Worm (Caenorhabditis elegans) whole organism, L2 larva: ENCODE results near the gene dsl-4.
A peak's percentile ranks its signal among the peaks of the same experiment; 100 is the strongest.

Experiments
- C34F6.9 ChIP-seq: fragments of 150-350 bp; optimal IDR thresholded peaks from 2 replicates; lab custom pipeline; 2014; ENCODE audit warnings: missing biosample characterization, missing genetic modification characterization
- F13H6.1 ChIP-seq: sonication (generic microtip); optimal IDR thresholded peaks from 2 replicates; lab custom pipeline; 2016; ENCODE audit warnings: missing genetic modification characterization, missing compliant biosample characterization
- R02D3.7 ChIP-seq: fragments of 150-350 bp; optimal IDR thresholded peaks from 2 replicates; lab custom pipeline; 2014; ENCODE audit warnings: missing biosample characterization, missing genetic modification characterization
- Y55F3AM.14 ChIP-seq: fragments of 200-800 bp; sonication (Bioruptor generic); optimal IDR thresholded peaks from 2 replicates; lab custom pipeline; 2018; ENCODE audit warnings: mild to moderate bottlenecking, missing genetic modification characterization, missing compliant biosample characterization
- alr-1 ChIP-seq: fragments of 150-350 bp; optimal IDR thresholded peaks from 2 replicates; lab custom pipeline; 2014; ENCODE audit warnings: missing biosample characterization, missing genetic modification characterization
- aly-2 ChIP-seq: fragments of 150-350 bp; optimal IDR thresholded peaks from 2 replicates; lab custom pipeline; 2014; ENCODE audit warnings: missing biosample characterization, missing genetic modification characterization
- blmp-1 ChIP-seq: sonication (generic microtip); optimal IDR thresholded peaks from 2 replicates; lab custom pipeline; 2017; ENCODE audit warnings: missing genetic modification characterization, mild to moderate bottlenecking, missing compliant biosample characterization, antibody characterized with exemption, moderate library complexity; ENCODE audit not compliant: insufficient read depth
- ceh-16 ChIP-seq: fragments of 150-350 bp; optimal IDR thresholded peaks from 2 replicates; lab custom pipeline; 2014; ENCODE audit warnings: missing biosample characterization, missing genetic modification characterization
- crh-2 ChIP-seq: sonication (generic microtip); optimal IDR thresholded peaks from 2 replicates; lab custom pipeline; 2017; ENCODE audit warnings: missing biosample characterization, missing genetic modification characterization
- dmd-4 ChIP-seq: sonication (generic microtip); optimal IDR thresholded peaks from 2 replicates; lab custom pipeline; 2017; ENCODE audit warnings: missing biosample characterization, missing genetic modification characterization
- egl-27 ChIP-seq: sonication (generic microtip); optimal IDR thresholded peaks from 3 replicates; lab custom pipeline; 2017; ENCODE audit warnings: missing biosample characterization, missing genetic modification reagents, missing genetic modification characterization
- elt-1 ChIP-seq: fragments of 150-350 bp; optimal IDR thresholded peaks from 2 replicates; lab custom pipeline; 2014; ENCODE audit warnings: missing biosample characterization, missing genetic modification characterization
- elt-3 ChIP-seq: sonication (generic microtip); optimal IDR thresholded peaks from 2 replicates; lab custom pipeline; 2017; ENCODE audit warnings: missing biosample characterization, missing genetic modification characterization
- fos-1 ChIP-seq: fragments of 150-350 bp; optimal IDR thresholded peaks from 2 replicates; lab custom pipeline; 2014; ENCODE audit warnings: missing biosample characterization, missing genetic modification characterization
- gmeb-1 ChIP-seq: fragments of 150-350 bp; optimal IDR thresholded peaks from 2 replicates; lab custom pipeline; 2014; ENCODE audit warnings: missing biosample characterization, missing genetic modification characterization
- lin-11 ChIP-seq: fragments of 150-350 bp; sonication (generic microtip); optimal IDR thresholded peaks from 2 replicates; lab custom pipeline; 2014; ENCODE audit warnings: missing biosample characterization, missing genetic modification characterization, inconsistent platforms, mixed read lengths
- lin-13 ChIP-seq: fragments of 150-350 bp; optimal IDR thresholded peaks from 2 replicates; lab custom pipeline; 2014; ENCODE audit warnings: missing biosample characterization, missing genetic modification reagents, missing genetic modification characterization
- lin-39 ChIP-seq: fragments of 150-350 bp; optimal IDR thresholded peaks from 2 replicates; lab custom pipeline; 2014; ENCODE audit warnings: missing biosample characterization, missing genetic modification reagents, missing genetic modification characterization
- lsy-2 ChIP-seq, 2 experiments: fragments of 150-350 bp in 1 of 2; sonication (generic microtip) in 1 of 2; optimal IDR thresholded peaks; 2 replicates each; lab custom pipeline; 2014 to 2017; ENCODE audit warnings: missing biosample characterization in 2 of 2, missing genetic modification characterization in 2 of 2
- mab-5 ChIP-seq: fragments of 150-350 bp; optimal IDR thresholded peaks from 2 replicates; lab custom pipeline; 2014; ENCODE audit warnings: missing biosample characterization, missing genetic modification characterization
- mdl-1 ChIP-seq, 2 experiments: fragments of 150-350 bp in 1 of 2; sonication (generic microtip) in 1 of 2; optimal IDR thresholded peaks; 2 replicates each; lab custom pipeline; 2017; ENCODE audit warnings: missing biosample characterization in 2 of 2, missing genetic modification characterization in 2 of 2
- nhr-10 ChIP-seq: sonication (generic microtip); optimal IDR thresholded peaks from 2 replicates; lab custom pipeline; 2017; ENCODE audit warnings: missing biosample characterization, missing genetic modification characterization
- nhr-12 ChIP-seq: fragments of 150-350 bp; optimal IDR thresholded peaks from 2 replicates; lab custom pipeline; 2014; ENCODE audit warnings: missing biosample characterization, missing genetic modification characterization
- nhr-129 ChIP-seq: fragments of 150-350 bp; optimal IDR thresholded peaks from 2 replicates; lab custom pipeline; 2014; ENCODE audit warnings: missing biosample characterization, missing genetic modification characterization
- nhr-25 ChIP-seq: fragments of 150-350 bp; sonication (generic microtip); optimal IDR thresholded peaks from 3 replicates; lab custom pipeline; 2014; ENCODE audit warnings: missing biosample characterization, missing genetic modification characterization
- nhr-77 ChIP-seq: fragments of 150-350 bp; optimal IDR thresholded peaks from 2 replicates; lab custom pipeline; 2014; ENCODE audit warnings: missing biosample characterization, missing genetic modification characterization
- peb-1 ChIP-seq: fragments of 150-350 bp; optimal IDR thresholded peaks from 2 replicates; lab custom pipeline; 2014; ENCODE audit warnings: missing biosample characterization, missing genetic modification characterization
- skn-1 ChIP-seq: sonication (generic microtip); optimal IDR thresholded peaks from 2 replicates; lab custom pipeline; 2017; ENCODE audit warnings: missing biosample characterization, missing genetic modification characterization
- sma-3 ChIP-seq: sonication (generic microtip); optimal IDR thresholded peaks from 2 replicates; lab custom pipeline; 2016; ENCODE audit warnings: missing genetic modification reagents, missing genetic modification characterization, missing compliant biosample characterization
- sma-9 ChIP-seq, 2 experiments: fragments of 150-350 bp in 1 of 2; sonication (generic microtip) in 1 of 2; optimal IDR thresholded peaks; 2 replicates each; lab custom pipeline; 2014 to 2016; ENCODE audit warnings: missing genetic modification characterization in 2 of 2, mild to moderate bottlenecking in 1 of 2, missing biosample characterization in 1 of 2, missing compliant biosample characterization in 1 of 2, missing genetic modification reagents in 1 of 2, moderate library complexity in 1 of 2
- snpc-4 ChIP-seq: fragments of 150-350 bp; optimal IDR thresholded peaks from 2 replicates; lab custom pipeline; 2014; ENCODE audit warnings: missing biosample characterization, missing genetic modification characterization
- unc-55 ChIP-seq: fragments of 150-350 bp; sonication (generic microtip); optimal IDR thresholded peaks from 3 replicates; lab custom pipeline; 2014; ENCODE audit warnings: missing biosample characterization, missing genetic modification reagents, missing genetic modification characterization
- zag-1 ChIP-seq: fragments of 150-350 bp; optimal IDR thresholded peaks from 2 replicates; lab custom pipeline; 2014; ENCODE audit warnings: missing biosample characterization, missing genetic modification characterization
- ztf-11 ChIP-seq: sonication (generic microtip); optimal IDR thresholded peaks from 2 replicates; lab custom pipeline; 2017; ENCODE audit warnings: missing biosample characterization, missing genetic modification characterization
- ztf-4 ChIP-seq: fragments of 150-350 bp; optimal IDR thresholded peaks from 2 replicates; lab custom pipeline; 2014; ENCODE audit warnings: missing biosample characterization, missing genetic modification characterization

Gene dsl-4

ce11 chrX:14132677-14133076 is 42.5 kb downstream of the dsl-4 start:
- TF ChIP-seq unc-55 (GFP tag; lab: Kevin White, UChicago) (no peak), Y55F3AM.14 (GFP tag; lab: Kevin White, UChicago) (no peak), lsy-2 (tag; optimal IDR thresholded peaks at IDR 0.05; lab: Kevin White, UChicago) (no peak), nhr-25 (tag; lab: Kevin White, UChicago) (no peak), zag-1 (no peak), gmeb-1 (tag; lab: Kevin White, UChicago) (no peak), skn-1 (no peak), nhr-12 (tag; lab: Kevin White, UChicago) (no peak), nhr-10 (no peak), egl-27 (tag; lab: Kevin White, UChicago) (no peak), ztf-11 (no peak), lin-13 (GFP tag; lab: Kevin White, UChicago) (no peak), snpc-4 (tag; lab: Kevin White, UChicago) (no peak), ztf-4 (no peak), elt-3 (tag; lab: Kevin White, UChicago) (no peak), nhr-77 (tag; lab: Kevin White, UChicago) (no peak), sma-9 (GFP tag; optimal IDR thresholded peaks at IDR 0.05; lab: Kevin White, UChicago) (no peak), sma-9 (tag; optimal IDR thresholded peaks at IDR 0.05; lab: Kevin White, UChicago) (no peak), aly-2 (tag; lab: Kevin White, UChicago) (no peak), elt-1 (tag; lab: Kevin White, UChicago) (no peak), mab-5 (tag; lab: Kevin White, UChicago) (no peak)

DNA sequence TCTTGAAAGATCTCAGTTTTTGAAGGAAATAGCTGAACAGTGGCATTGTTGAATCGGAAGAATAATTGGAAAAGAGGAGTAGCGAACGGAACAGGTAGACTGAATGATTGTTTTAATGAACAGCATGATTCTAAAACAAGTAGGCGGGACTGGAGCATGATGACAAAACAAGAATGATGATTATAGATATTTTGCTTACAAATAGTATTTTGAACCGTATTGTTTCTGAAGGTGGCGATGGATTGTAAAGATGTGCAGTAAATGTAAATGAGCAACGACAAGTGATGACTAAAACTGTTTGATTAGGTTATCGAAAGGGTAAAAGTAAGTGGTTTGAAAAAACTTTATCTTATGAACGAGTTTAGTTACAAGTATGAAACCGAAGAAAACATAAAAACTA is 44.1 kb downstream of the dsl-4 start, which contains the start of gene F28H6.8:
F28H6.8 (minus strand) TSS at position 101 of the 400 bp plus-strand sequence.
- TF ChIP-seq ztf-11, result no peak
- no peak for TF ChIP-seq peb-1
- TF ChIP-seq ceh-16, result no peak
- TF ChIP-seq fos-1, result no peak
- no peak for TF ChIP-seq alr-1 (tag; lab: Kevin White, UChicago)
- no peak for TF ChIP-seq dmd-4
- no peak for TF ChIP-seq nhr-10
- TF ChIP-seq lin-39 (tag; lab: Kevin White, UChicago), result no peak
- TF ChIP-seq nhr-129, result no peak

DNA sequence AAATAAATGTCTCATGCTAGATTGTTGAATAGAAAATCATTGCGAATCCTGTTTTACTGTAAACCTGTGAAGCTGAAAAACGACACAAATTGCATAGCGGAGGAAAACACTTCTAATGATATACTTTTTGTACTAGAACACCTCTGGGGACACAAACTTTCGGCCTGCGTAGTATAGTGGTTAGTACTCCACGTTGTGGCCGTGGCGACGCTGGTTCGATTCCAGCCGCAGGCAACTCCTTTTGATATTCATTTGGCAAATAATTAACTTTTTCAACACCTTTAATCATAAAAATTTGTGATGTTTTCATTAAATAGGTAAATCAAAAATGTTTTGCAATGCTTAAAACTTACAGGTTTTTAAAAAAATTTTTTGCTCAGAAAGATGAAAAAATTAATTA is 44.7 kb downstream of the dsl-4 start:
- TF ChIP-seq sma-3 (GFP tag; lab: Kevin White, UChicago) (peak; percentile 2), lin-39 (tag; lab: Kevin White, UChicago) (no peak), sma-9 (GFP tag; optimal IDR thresholded peaks at IDR 0.05; lab: Kevin White, UChicago) (no peak), sma-9 (tag; optimal IDR thresholded peaks at IDR 0.05; lab: Kevin White, UChicago) (no peak), lin-13 (GFP tag; lab: Kevin White, UChicago) (peak; percentile 7), mdl-1 (tag; optimal IDR thresholded peaks at IDR 0.05; lab: Kevin White, UChicago) (no peak), lin-11 (no peak), unc-55 (GFP tag; lab: Kevin White, UChicago) (no peak), blmp-1 (no peak), peb-1 (no peak), F13H6.1 (tag; lab: Kevin White, UChicago) (no peak), nhr-12 (tag; lab: Kevin White, UChicago) (no peak)

ce11 chrX:14136795-14137194 is 46.6 kb downstream of the dsl-4 start:
- TF ChIP-seq crh-2 (tag; lab: Kevin White, UChicago) (peak; percentile 5), sma-3 (GFP tag; lab: Kevin White, UChicago) (peak; percentile 20)

DNA sequence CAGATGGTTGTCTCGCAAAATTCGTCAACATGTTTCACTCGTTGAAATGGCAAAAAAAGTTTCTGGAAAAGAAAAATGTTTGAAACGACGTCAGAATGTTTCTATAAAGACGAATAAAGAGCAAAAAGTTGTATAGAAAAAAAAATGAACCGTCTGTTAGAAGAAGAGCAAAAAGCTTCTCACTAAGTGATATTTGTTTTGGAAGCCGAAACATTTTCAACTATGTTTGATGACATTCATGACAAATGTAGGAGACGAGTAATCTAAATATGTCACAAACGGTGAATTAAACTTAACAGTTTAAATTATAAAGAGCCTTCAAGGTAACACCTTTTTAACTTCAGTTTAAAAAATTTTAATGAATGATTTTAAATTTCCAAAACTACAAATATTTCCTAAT is 49.9 kb downstream of the dsl-4 start, which contains the start of gene nkat-1:
nkat-1 (minus strand) TSS at position 101 of the 400 bp plus-strand sequence.
- no peak for TF ChIP-seq ceh-16

DNA sequence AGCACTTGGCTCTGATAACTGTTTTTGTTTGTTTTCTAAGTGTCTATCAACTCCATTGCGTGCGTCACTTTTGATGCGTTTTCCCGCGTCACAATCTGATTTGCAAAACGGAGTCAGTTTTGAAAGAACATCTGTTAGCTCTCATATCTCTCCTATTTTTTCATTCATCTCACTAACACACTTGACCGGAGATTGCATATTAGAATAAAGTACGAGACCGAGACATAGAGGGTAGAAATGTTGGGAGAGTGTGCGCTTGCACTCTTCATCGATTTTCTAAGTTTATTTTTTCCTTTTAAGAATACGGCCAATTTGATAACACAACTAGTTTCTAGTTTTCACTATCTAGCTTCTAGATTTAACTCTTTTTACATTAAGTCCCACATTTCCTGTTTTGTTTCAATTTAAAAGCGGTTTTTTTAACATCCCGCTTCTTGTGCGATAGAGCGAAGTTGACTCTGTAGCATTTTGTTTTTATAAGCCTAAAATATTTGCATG is 51.2 kb downstream of the dsl-4 start:
- TF ChIP-seq R02D3.7 (no peak), gmeb-1 (tag; lab: Kevin White, UChicago) (no peak), C34F6.9 (tag; lab: Kevin White, UChicago) (peak; percentile 24), elt-1 (tag; lab: Kevin White, UChicago) (no peak)
